Fruit fly (Drosophila melanogaster): ENCODE results near the gene skd.

Gene skd

DNA sequence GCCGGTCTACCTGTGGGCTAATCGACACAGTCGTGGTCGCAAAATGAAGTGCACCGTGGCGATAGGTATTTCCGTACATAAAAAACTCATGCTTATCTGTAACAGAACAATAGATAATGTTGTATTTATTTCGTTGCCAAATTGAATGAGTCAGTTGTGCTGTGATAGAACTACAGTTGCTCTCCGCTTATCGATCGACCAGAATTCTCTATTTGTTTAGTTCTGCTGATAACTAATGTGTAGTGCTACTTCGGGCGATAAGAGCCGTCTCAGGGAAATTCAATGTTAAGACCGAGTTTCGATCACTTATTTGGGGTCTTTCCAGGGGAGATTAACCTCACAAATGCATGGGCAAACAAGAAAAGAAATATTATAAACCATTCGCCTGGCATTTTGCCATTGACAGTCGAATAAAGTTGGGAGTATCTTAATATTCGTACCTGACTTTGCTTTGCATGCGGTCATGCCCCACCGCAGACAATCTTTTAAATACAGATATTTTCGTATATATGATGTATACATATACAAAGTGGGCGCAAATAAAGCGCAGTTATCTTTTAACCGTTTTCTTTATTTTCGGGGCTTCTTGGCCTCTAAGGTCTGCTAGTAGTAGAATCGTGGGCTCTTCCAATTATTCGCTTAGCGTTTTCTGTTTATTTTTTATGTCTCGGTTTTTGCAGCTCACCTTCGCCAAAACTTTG is 9.2 kb upstream of the skd start (continued):
- TF ChIP-seq CG16813 (GFP tag; IDR thresholded peaks at IDR 0.05; ENCODE audit: partially characterized antibody): no peak
- no peak for TF ChIP-seq stwl (tag; optimal IDR thresholded peaks at IDR 0.05)
- TF ChIP-seq gfzf (GFP tag; optimal IDR thresholded peaks at IDR 0.05): no peak
- no peak for TF ChIP-seq Blimp-1 (GFP tag; optimal IDR thresholded peaks at IDR 0.05)
- TF ChIP-seq CG34376 (GFP tag; optimal IDR thresholded peaks at IDR 0.05): peak; percentile 87
- no peak for TF ChIP-seq CG14710 (tag; optimal IDR thresholded peaks at IDR 0.05)
- no peak for TF ChIP-seq CG14860 (GFP tag; IDR thresholded peaks at IDR 0.05; ENCODE audit: partially characterized antibody)
- no peak for TF ChIP-seq Xbp1 (GFP tag; optimal IDR thresholded peaks at IDR 0.05)
- TF ChIP-seq CG6654 (GFP tag; optimal IDR thresholded peaks at IDR 0.05): no peak
- TF ChIP-seq YL-1 (GFP tag; optimal IDR thresholded peaks at IDR 0.05): no peak
- TF ChIP-seq HHEX (GFP tag; optimal IDR thresholded peaks at IDR 0.05): peak; percentile 0
- no peak for TF ChIP-seq PHDP (tag; optimal IDR thresholded peaks at IDR 0.05)
- TF ChIP-seq CG4328 (GFP tag; optimal IDR thresholded peaks at IDR 0.05): peak; percentile 36
- no peak for TF ChIP-seq Dref (GFP tag; IDR thresholded peaks at IDR 0.05)
- TF ChIP-seq Neu2 (GFP tag; optimal IDR thresholded peaks at IDR 0.05; ENCODE audit: borderline replicate concordance): no peak
- TF ChIP-seq mirr (GFP tag; optimal IDR thresholded peaks at IDR 0.05): peak; percentile 98
- no peak for TF ChIP-seq CG1792 (GFP tag; optimal IDR thresholded peaks at IDR 0.05)
- no peak for TF ChIP-seq p53 (GFP tag; optimal IDR thresholded peaks at IDR 0.05)
- no peak for TF ChIP-seq Tbp (GFP tag; optimal IDR thresholded peaks at IDR 0.05)
- no peak for TF ChIP-seq CG1233 (GFP tag; optimal IDR thresholded peaks at IDR 0.05)
- TF ChIP-seq Mad (GFP tag; optimal IDR thresholded peaks at IDR 0.05): no peak
- TF ChIP-seq Stat92E (GFP tag; optimal IDR thresholded peaks at IDR 0.05): no peak
- no peak for TF ChIP-seq CG32772 (GFP tag; IDR thresholded peaks at IDR 0.05)
- TF ChIP-seq so (GFP tag; IDR thresholded peaks at IDR 0.05): 0 out of 3 replicates have a peak, but pooled peaks have one; percentile 46
- no peak for TF ChIP-seq CrebB (tag; optimal IDR thresholded peaks at IDR 0.05)
- TF ChIP-seq lab (GFP tag; optimal IDR thresholded peaks at IDR 0.05): peak; percentile 51
- TF ChIP-seq slbo (GFP tag; IDR thresholded peaks at IDR 0.05): no peak
- no peak for TF ChIP-seq cas (GFP tag; IDR thresholded peaks at IDR 0.05)
- no peak for TF ChIP-seq wdn (GFP tag; IDR thresholded peaks at IDR 0.05)
- TF ChIP-seq toy (GFP tag; IDR thresholded peaks at IDR 0.05): no peak
- TF ChIP-seq Ssrp (tag; optimal IDR thresholded peaks at IDR 0.05): no peak
- no peak for TF ChIP-seq CG4282 (GFP tag; optimal IDR thresholded peaks at IDR 0.05)
- TF ChIP-seq Ptx1 (GFP tag; IDR thresholded peaks at IDR 0.05): no peak
- TF ChIP-seq Fer1 (GFP tag; optimal IDR thresholded peaks at IDR 0.05): peak; percentile 32
- TF ChIP-seq CG8924 (tag; optimal IDR thresholded peaks at IDR 0.05): no peak
- TF ChIP-seq CG31224 (GFP tag; IDR thresholded peaks at IDR 0.05): no peak
- TF ChIP-seq Bgb (GFP tag; IDR thresholded peaks at IDR 0.05; ENCODE audit: partially characterized antibody): peak; percentile 12; the same call in 1 of the 2 replicates
- peak; percentile 14 for TF ChIP-seq gro (GFP tag; optimal IDR thresholded peaks at IDR 0.05)
- no peak for TF ChIP-seq dati (GFP tag; IDR thresholded peaks at IDR 0.05)
- TF ChIP-seq sd (tag; optimal IDR thresholded peaks at IDR 0.05): peak; percentile 73
- TF ChIP-seq Elba2 (GFP tag; optimal IDR thresholded peaks at IDR 0.05): no peak
- TF ChIP-seq insv (GFP tag; optimal IDR thresholded peaks at IDR 0.05): no peak
- no peak for TF ChIP-seq CG16779 (GFP tag; IDR thresholded peaks at IDR 0.05)
- peak; percentile 75 for TF ChIP-seq Med (GFP tag)
- no peak for TF ChIP-seq Gsc (GFP tag; IDR thresholded peaks at IDR 0.05)
- no peak for TF ChIP-seq CG12391 (tag; optimal IDR thresholded peaks at IDR 0.05)
- peak; percentile 92 for TF ChIP-seq exex (tag; optimal IDR thresholded peaks at IDR 0.05)
- no peak for TF ChIP-seq CG2678 (tag; optimal IDR thresholded peaks at IDR 0.05)
- peak; percentile 40; the same call in 1 of the 2 replicates for TF ChIP-seq stc (GFP tag; IDR thresholded peaks at IDR 0.05)
